Worm (Caenorhabditis elegans): Measurements from ENCODE around the gene C01G6.2.

DNA sequence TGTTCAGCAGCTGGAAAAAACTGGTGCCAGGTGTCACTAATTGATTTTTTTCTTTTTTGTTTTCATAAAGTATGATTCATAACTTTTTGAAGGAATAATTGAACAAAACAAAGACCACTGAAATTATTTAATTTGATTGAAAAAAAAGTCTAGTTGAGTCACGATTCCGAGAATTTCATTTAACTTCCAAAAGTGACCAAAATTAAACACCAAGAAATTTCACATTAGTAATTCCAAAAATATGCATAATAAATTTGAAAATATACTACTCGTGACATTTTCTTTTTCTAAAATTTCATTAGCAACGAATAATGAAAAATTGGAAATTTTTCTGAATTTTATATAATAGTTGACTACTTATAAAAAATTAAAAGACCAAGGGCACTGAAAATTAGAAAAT lies 15.2 kb downstream of the C01G6.2 start:
- TF ChIP-seq sox-2 (GFP tag; IDR thresholded peaks at IDR 0.05) (no peak), eyg-1 (tag; optimal IDR thresholded peaks at IDR 0.05) (no peak), ceh-9 (tag; optimal IDR thresholded peaks at IDR 0.05) (no peak), hlh-15 (tag; optimal IDR thresholded peaks at IDR 0.05) (no peak), ama-1 (optimal IDR thresholded peaks at IDR 0.05) (no peak)
